Worm (Caenorhabditis elegans): ENCODE results near the gene Y17D7C.1.

Gene Y17D7C.1

DNA sequence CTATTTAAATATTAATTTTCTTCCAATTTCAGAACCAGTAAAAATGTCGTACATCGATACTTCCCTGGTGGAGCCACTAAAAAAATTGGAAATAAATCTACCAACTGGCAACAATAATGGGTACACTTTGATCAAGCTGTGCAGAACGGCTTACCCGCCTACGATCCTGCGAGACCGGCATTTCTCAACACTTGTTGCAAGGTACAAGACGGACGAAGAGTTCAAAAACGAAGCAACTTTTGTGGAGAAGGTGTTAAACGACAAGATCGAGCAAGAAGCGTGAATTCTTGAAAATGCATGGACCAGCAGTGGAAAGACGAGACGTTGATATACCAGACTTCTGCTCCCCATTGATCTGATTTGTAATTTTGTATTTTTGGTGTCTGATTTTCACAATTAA is 5.0 kb downstream of the Y17D7C.1 start (continued):
- TF ChIP-seq F22D6.2 (tag; optimal IDR thresholded peaks at IDR 0.05) (no peak), nhr-27 (tag; optimal IDR thresholded peaks at IDR 0.05) (no peak), nhr-120 (GFP tag; IDR thresholded peaks at IDR 0.05) (peak; percentile 78; the same call in 1 of the 2 replicates), B0336.3 (GFP tag; IDR thresholded peaks at IDR 0.05) (no peak), snpc-1.3 (tag; optimal IDR thresholded peaks at IDR 0.05; ENCODE audit: insufficient read depth) (no peak)

DNA sequence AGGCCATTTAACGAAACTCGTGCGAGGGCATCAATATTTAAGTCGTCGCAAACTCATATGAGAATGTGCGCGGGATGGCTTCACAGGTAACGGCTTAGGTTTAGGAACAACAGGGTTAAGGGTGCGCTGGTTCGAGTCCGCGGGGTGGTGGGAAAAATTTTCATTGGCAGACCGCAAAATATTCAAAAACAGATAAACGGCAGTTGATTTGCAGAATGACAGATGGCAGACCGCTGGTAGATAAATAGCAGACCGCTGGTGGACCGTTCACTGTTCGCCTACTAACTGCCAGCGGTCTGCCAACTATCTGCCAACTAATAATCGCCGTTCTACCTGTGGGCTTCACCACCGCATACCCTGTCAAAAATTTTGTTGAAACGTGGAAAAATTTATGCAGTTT is 5.7 kb downstream of the Y17D7C.1 start:
- no peak for TF ChIP-seq Y67H2A.10 (GFP tag; conservative IDR thresholded peaks at IDR 0.05)
- TF ChIP-seq mxl-1 (tag; optimal IDR thresholded peaks at IDR 0.05): no peak
- TF ChIP-seq tbp1 (GFP tag; optimal IDR thresholded peaks at IDR 0.05): no peak
- no peak; the same call in 1 of the 2 replicates for TF ChIP-seq zfh-2 (GFP tag; conservative IDR thresholded peaks at IDR 0.05)
- no peak for TF ChIP-seq aptf-2 (GFP tag; conservative IDR thresholded peaks at IDR 0.05)
- no peak for TF ChIP-seq snpc-3.4 (tag; optimal IDR thresholded peaks at IDR 0.05)
- no peak for TF ChIP-seq hmg-20 (GFP tag; IDR thresholded peaks at IDR 0.05)
- no peak for TF ChIP-seq let-607 (tag; optimal IDR thresholded peaks at IDR 0.05)
- TF ChIP-seq egl-18 (GFP tag; IDR thresholded peaks at IDR 0.05): no peak
- TF ChIP-seq K11D2.4 (GFP tag; IDR thresholded peaks at IDR 0.05): no peak
- no peak for TF ChIP-seq chd-7 (tag; optimal IDR thresholded peaks at IDR 0.05)
- TF ChIP-seq ceh-79 (tag; optimal IDR thresholded peaks at IDR 0.05): no peak
- no peak for TF ChIP-seq nfya-2 (GFP tag; IDR thresholded peaks at IDR 0.05)
- TF ChIP-seq sdz-38 (tag; optimal IDR thresholded peaks at IDR 0.05): no peak
- TF ChIP-seq Y95B8A.8 (GFP tag; IDR thresholded peaks at IDR 0.05): no peak
- TF ChIP-seq attf-5 (GFP tag; optimal IDR thresholded peaks at IDR 0.05): no peak
- TF ChIP-seq K12H6.12 (tag; optimal IDR thresholded peaks at IDR 0.05): no peak
- TF ChIP-seq ztf-18 (tag; optimal IDR thresholded peaks at IDR 0.05): peak; percentile 87
- no peak for TF ChIP-seq unc-62 (GFP tag; optimal IDR thresholded peaks at IDR 0.05)
- no peak for TF ChIP-seq dox-1 (GFP tag; IDR thresholded peaks at IDR 0.05)
- peak; percentile 97 for TF ChIP-seq bed-1 (GFP tag; IDR thresholded peaks at IDR 0.05)
- TF ChIP-seq nhr-27 (tag; optimal IDR thresholded peaks at IDR 0.05): no peak
- TF ChIP-seq F57A8.1 (GFP tag; optimal IDR thresholded peaks at IDR 0.05): no peak
- no peak for TF ChIP-seq nfyb-1 (GFP tag; IDR thresholded peaks at IDR 0.05)
- TF ChIP-seq nhr-120 (GFP tag; IDR thresholded peaks at IDR 0.05): peak; percentile 95; the same call in 1 of the 2 replicates
- no peak for TF ChIP-seq mel-28 (tag; optimal IDR thresholded peaks at IDR 0.05; ENCODE audit: borderline replicate concordance)
- TF ChIP-seq tlf-1 (GFP tag; optimal IDR thresholded peaks at IDR 0.05): no peak
- no peak for TF ChIP-seq sptf-2 (GFP tag; optimal IDR thresholded peaks at IDR 0.05)
- no peak for TF ChIP-seq athp-1 (tag; optimal IDR thresholded peaks at IDR 0.05)
- no peak for TF ChIP-seq Y53F4B.3 (GFP tag; IDR thresholded peaks at IDR 0.05)
- no peak for TF ChIP-seq hmg-1.2 (GFP tag; IDR thresholded peaks at IDR 0.05)
- TF ChIP-seq F55B11.4 (tag; optimal IDR thresholded peaks at IDR 0.05; ENCODE audit: borderline replicate concordance, insufficient read depth): no peak
- TF ChIP-seq lsl-1 (GFP tag; optimal IDR thresholded peaks at IDR 0.05): no peak
- no peak for TF ChIP-seq ztf-26 (tag; optimal IDR thresholded peaks at IDR 0.05)
- peak; percentile 24; the same call in 1 of the 2 replicates for TF ChIP-seq D2030.7 (GFP tag; IDR thresholded peaks at IDR 0.05)
- no peak for TF ChIP-seq Y56A3A.18 (GFP tag; IDR thresholded peaks at IDR 0.05)
- no peak for TF ChIP-seq madf-10 (tag; optimal IDR thresholded peaks at IDR 0.05)
- no peak for TF ChIP-seq mcd-1 (GFP tag; IDR thresholded peaks at IDR 0.05)
- peak; percentile 37 for TF ChIP-seq rpc-1 (optimal IDR thresholded peaks at IDR 0.05)
- TF ChIP-seq rpc-1 (tag; optimal IDR thresholded peaks at IDR 0.05): peak; percentile 75
- no peak for TF ChIP-seq mes-4 (tag; optimal IDR thresholded peaks at IDR 0.05)
- TF ChIP-seq lsy-27 (tag; optimal IDR thresholded peaks at IDR 0.05; ENCODE audit: borderline replicate concordance, insufficient read depth): no peak
- peak; percentile 24 for TF ChIP-seq B0261.1 (tag; optimal IDR thresholded peaks at IDR 0.05)
- TF ChIP-seq ama-1 (optimal IDR thresholded peaks at IDR 0.05): no peak
- peak in 1 of 2 experiments; percentile 5 for TF ChIP-seq ama-1 (GFP tag; optimal IDR thresholded peaks at IDR 0.05)
